Fruit fly (Drosophila melanogaster) S2 (cell line): Measurements from ENCODE around the gene mRpL38.
A peak's percentile ranks its signal among the peaks of the same experiment; 100 is the strongest.

ENCODE experiments used
- CG8478 ChIP-seq: fragments of >200 bp; optimal IDR thresholded peaks from 2 replicates; lab custom pipeline; 2018
- CTCF ChIP-seq, 2 experiments: fragments of >200 bp; optimal IDR thresholded peaks; 2 replicates each; lab custom pipeline; 2018

DNA sequence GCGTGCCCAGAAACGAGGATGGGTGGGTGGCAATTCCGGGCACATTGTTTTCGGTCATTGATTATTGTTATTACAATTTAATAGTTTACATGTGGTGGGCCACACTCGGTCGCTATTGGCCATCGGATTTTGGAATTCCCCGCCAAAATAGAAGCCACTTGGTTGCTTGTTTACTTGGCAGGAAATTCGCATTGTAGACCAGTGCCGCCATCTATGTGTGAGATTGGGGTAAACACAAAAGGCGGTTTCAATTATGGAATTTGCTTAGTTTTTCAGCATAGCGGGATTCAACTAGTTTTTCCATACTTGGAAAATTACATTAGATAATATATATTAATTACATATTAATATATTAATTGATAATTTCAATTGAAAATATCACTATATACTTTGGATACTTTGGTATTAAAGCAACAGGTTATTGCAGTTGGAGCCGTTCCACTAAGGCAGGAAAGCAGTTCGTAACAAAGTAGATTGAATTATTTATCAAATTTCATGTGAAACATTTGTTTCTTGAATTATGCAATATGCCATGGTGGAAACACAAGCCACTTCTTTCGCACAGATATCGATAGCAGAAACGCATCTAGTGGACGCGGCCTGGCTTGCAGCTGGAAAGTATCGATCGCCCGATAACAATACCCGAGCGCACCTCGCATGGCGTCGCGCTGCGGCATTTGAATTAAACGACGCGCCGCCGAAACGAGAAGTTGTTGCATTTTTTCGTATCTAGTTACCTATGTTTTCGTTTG lies 21.1 kb downstream of the mRpL38 start, which contains the start of gene mud:
- TF ChIP-seq CTCF (optimal IDR thresholded peaks at IDR 0.05; lab: Kevin White, UChicago) (peak; percentile 74 to 85), CG8478 (lab: Kevin White, UChicago) (no peak)
